Worm (Caenorhabditis elegans) whole organism, early embryonic: ENCODE data around the gene C44H9.6.

Experiments used
- B0310.2 ChIP-seq: sonication (generic microtip); optimal IDR thresholded peaks from 2 replicates; lab custom pipeline; 2016; ENCODE audit warnings: mild to moderate bottlenecking, missing genetic modification characterization, missing compliant biosample characterization
- F13C5.2 ChIP-seq: sonication (generic microtip); optimal IDR thresholded peaks from 2 replicates; lab custom pipeline; 2017; ENCODE audit warnings: mild to moderate bottlenecking, missing genetic modification characterization, inconsistent platforms, missing compliant biosample characterization
- ama-1 ChIP-seq: fragments of 150-350 bp; optimal IDR thresholded peaks from 2 replicates; lab custom pipeline; 2014
- ceh-13 ChIP-seq: fragments of 200-800 bp; sonication (Bioruptor generic); optimal IDR thresholded peaks from 2 replicates; lab custom pipeline; 2018; ENCODE audit warnings: mild to moderate bottlenecking, missing genetic modification characterization, missing compliant biosample characterization
- ceh-36 ChIP-seq: sonication (generic microtip); optimal IDR thresholded peaks from 2 replicates; lab custom pipeline; 2016; ENCODE audit warnings: missing genetic modification characterization, inconsistent platforms, missing compliant biosample characterization
- ets-7 ChIP-seq: sonication (generic microtip); optimal IDR thresholded peaks from 2 replicates; lab custom pipeline; 2016; ENCODE audit warnings: missing genotype, missing genetic modification characterization, missing compliant biosample characterization
- flt-1 ChIP-seq: fragments of 200-800 bp; sonication (Bioruptor generic); IDR thresholded peaks from 2 replicates; pipeline ENCODE4 v1.3.6; 2022; ENCODE audit warnings: missing genetic modification characterization, missing compliant biosample characterization
- hmbx-1 ChIP-seq: sonication (generic microtip); optimal IDR thresholded peaks from 2 replicates; lab custom pipeline; 2016; ENCODE audit warnings: mild to moderate bottlenecking, missing genetic modification characterization, missing compliant biosample characterization
- hmg-4 ChIP-seq: fragments of 200-800 bp; sonication (Bioruptor generic); optimal IDR thresholded peaks from 2 replicates; lab custom pipeline; 2018; ENCODE audit warnings: mild to moderate bottlenecking, missing genetic modification characterization, missing compliant biosample characterization
- hnd-1 ChIP-seq: sonication (generic microtip); optimal IDR thresholded peaks from 2 replicates; lab custom pipeline; 2016; ENCODE audit warnings: missing genetic modification characterization, missing compliant biosample characterization
- pes-1 ChIP-seq: fragments of 200-800 bp; sonication (Bioruptor generic); IDR thresholded peaks from 2 replicates; pipeline ENCODE4 v1.3.6; 2022; ENCODE audit warnings: missing genetic modification reagents, missing genetic modification characterization, missing compliant biosample characterization
- scrt-1 ChIP-seq: fragments of 200-800 bp; sonication (Bioruptor generic); IDR thresholded peaks from 2 replicates; pipeline ENCODE4 v1.3.6; 2022; ENCODE audit warnings: missing genetic modification characterization, missing compliant biosample characterization
- sea-1 ChIP-seq: fragments of 200-800 bp; sonication (Bioruptor generic); conservative IDR thresholded peaks from 2 replicates; pipeline ENCODE4 v1.3.6; 2022; ENCODE audit warnings: missing genetic modification characterization, missing compliant biosample characterization
- tbx-11 ChIP-seq: fragments of 200-800 bp; sonication (Bioruptor generic); IDR thresholded peaks from 2 replicates; pipeline ENCODE4 v1.3.6; 2022; ENCODE audit warnings: missing genetic modification characterization, missing compliant biosample characterization
- tbx-37 ChIP-seq: fragments of 200-800 bp; sonication (Bioruptor generic); conservative IDR thresholded peaks from 2 replicates; pipeline ENCODE4 v1.3.6; 2022; ENCODE audit warnings: missing genetic modification reagents, missing genetic modification characterization, missing compliant biosample characterization
- tra-4 ChIP-seq: sonication (generic microtip); optimal IDR thresholded peaks from 2 replicates; lab custom pipeline; 2017; ENCODE audit warnings: missing genetic modification characterization, missing compliant biosample characterization

The C44H9.6 gene

DNA sequence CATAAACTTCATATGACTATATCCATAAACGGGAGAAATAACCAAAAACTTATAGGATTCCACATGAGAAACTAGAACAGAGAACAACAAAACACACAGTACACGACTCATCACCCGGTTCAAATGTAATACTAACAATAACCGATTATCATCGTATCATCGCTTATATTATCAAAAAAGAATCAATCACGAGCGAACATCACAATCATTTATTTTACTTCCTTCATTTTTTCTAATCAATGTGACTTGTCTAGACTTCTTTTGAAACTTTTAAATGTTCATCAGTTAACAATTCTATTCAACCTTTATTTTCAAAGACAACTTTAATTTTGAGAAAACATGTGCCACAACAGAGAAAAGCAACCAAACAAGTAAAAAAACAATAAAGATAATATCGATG, 50.0 kb downstream of the C44H9.6 start, which contains the start of gene ugt-4:
Gene ugt-4 (minus strand): TSS at position 141 of the 400 bp plus-strand sequence.
- no peak for TF ChIP-seq B0310.2 (tag; lab: Kevin White, UChicago)
- no peak for TF ChIP-seq hmg-4 (GFP tag; lab: Kevin White, UChicago)
- TF ChIP-seq tra-4 (tag; lab: Kevin White, UChicago) = no peak
- TF ChIP-seq hnd-1 (tag; lab: Kevin White, UChicago) = no peak
- TF ChIP-seq pes-1 = no peak
- no peak for TF ChIP-seq ceh-13 (GFP tag; lab: Kevin White, UChicago)
- TF ChIP-seq tbx-37 (GFP tag; lab: Robert Waterston, UW) = no peak
- no peak for TF ChIP-seq F13C5.2 (tag; lab: Kevin White, UChicago)
- TF ChIP-seq ceh-36 (tag; lab: Kevin White, UChicago) = no peak
- TF ChIP-seq flt-1 (GFP tag; lab: Robert Waterston, UW) = no peak
- no peak for TF ChIP-seq tbx-11
- no peak for TF ChIP-seq ets-7 (tag; lab: Kevin White, UChicago)
- no peak for TF ChIP-seq sea-1 (GFP tag; lab: Robert Waterston, UW)
- no peak for TF ChIP-seq hmbx-1 (tag; lab: Kevin White, UChicago)
- TF ChIP-seq scrt-1 (GFP tag; lab: Robert Waterston, UW) = no peak

DNA sequence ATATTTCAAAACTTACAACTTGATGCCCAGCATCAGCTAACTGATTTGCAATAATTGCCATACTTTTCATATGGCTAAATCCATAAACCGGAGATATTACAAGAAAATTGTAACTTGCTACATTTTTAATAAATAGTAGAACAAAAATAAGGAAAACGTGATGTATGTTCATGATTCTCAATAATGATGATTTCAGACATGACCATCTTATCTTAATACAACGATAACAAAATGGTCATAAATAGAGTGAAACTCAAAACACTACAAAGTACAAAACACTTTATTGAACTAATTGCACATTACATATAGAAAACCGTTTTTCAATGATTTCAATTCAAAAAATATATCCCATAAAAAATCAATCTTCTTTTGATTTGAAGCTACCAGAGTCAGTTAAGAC, 52.4 kb downstream of the C44H9.6 start, which contains the start of gene ugt-5:
Gene ugt-5 (minus strand): TSS at position 214 of the 400 bp plus-strand sequence.
- TF ChIP-seq tbx-11 (no peak), ets-7 (tag; lab: Kevin White, UChicago) (no peak), tbx-37 (GFP tag; lab: Robert Waterston, UW) (no peak), pes-1 (no peak), ama-1 (lab: Kevin White, UChicago) (no peak), flt-1 (GFP tag; lab: Robert Waterston, UW) (no peak), B0310.2 (tag; lab: Kevin White, UChicago) (no peak)
